Fruit fly (Drosophila melanogaster) whole organism, embryonic: Measurements from ENCODE around the gene ZAP3.

Source experiments
- CG10431 ChIP-seq: fragments of 200-800 bp; sonication (Bioruptor generic); optimal IDR thresholded peaks from 3 replicates; lab custom pipeline; 2018; ENCODE audit warnings: missing biosample characterization, mild to moderate bottlenecking, missing genetic modification characterization
- CG10959 ChIP-seq: fragments of 200-800 bp; sonication (Bioruptor generic); IDR thresholded peaks from 2 replicates; pipeline ENCODE4 v1.3.6; 2022; ENCODE audit warnings: missing biosample characterization, missing genetic modification characterization
- CG11398 ChIP-seq: fragments of 200-800 bp; sonication (Bioruptor generic); optimal IDR thresholded peaks from 2 replicates; lab custom pipeline; 2016; ENCODE audit warnings: missing biosample characterization, missing genetic modification characterization
- CG11696 ChIP-seq: fragments of 200-800 bp; sonication (Bioruptor generic); IDR thresholded peaks from 2 replicates; pipeline ENCODE4 v1.3.6; 2022; ENCODE audit warnings: missing biosample characterization, missing genetic modification characterization
- CG12942 ChIP-seq: fragments of 200-800 bp; sonication (Bioruptor generic); optimal IDR thresholded peaks from 3 replicates; lab custom pipeline; 2016; ENCODE audit warnings: missing biosample characterization, missing genetic modification characterization
- CG13123 ChIP-seq: fragments of 200-800 bp; sonication (Bioruptor generic); optimal IDR thresholded peaks from 2 replicates; lab custom pipeline; 2016; ENCODE audit warnings: missing biosample characterization, missing genetic modification characterization
- CG13894 ChIP-seq: fragments of 200-800 bp; sonication (Bioruptor generic); optimal IDR thresholded peaks from 3 replicates; lab custom pipeline; 2018; ENCODE audit warnings: missing biosample characterization, mild to moderate bottlenecking, missing genetic modification characterization, moderate library complexity
- CG14014 ChIP-seq: fragments of 200-800 bp; sonication (Bioruptor generic); IDR thresholded peaks from 2 replicates; pipeline ENCODE4 v1.3.6; 2022; ENCODE audit warnings: missing biosample characterization, missing genetic modification characterization
- CG14860 ChIP-seq: fragments of 200-800 bp; sonication (Bioruptor generic); IDR thresholded peaks from 3 replicates; pipeline ENCODE4 v1.3.6; 2022; ENCODE audit warnings: missing biosample characterization, missing genetic modification characterization; ENCODE audit not compliant: partially characterized antibody
- CG15269 ChIP-seq: fragments of 200-800 bp; sonication (Bioruptor generic); optimal IDR thresholded peaks from 2 replicates; lab custom pipeline; 2018; ENCODE audit warnings: missing biosample characterization, mild to moderate bottlenecking, missing genetic modification characterization, moderate library complexity
- CG1647 ChIP-seq: fragments of 200-800 bp; sonication (Bioruptor generic); optimal IDR thresholded peaks from 3 replicates; lab custom pipeline; 2016; ENCODE audit warnings: missing biosample characterization, missing genetic modification characterization
- CG16815 ChIP-seq: fragments of 200-800 bp; sonication (Bioruptor generic); optimal IDR thresholded peaks from 3 replicates; lab custom pipeline; 2017; ENCODE audit warnings: missing biosample characterization, mild to moderate bottlenecking, missing genetic modification characterization
- CG17359 ChIP-seq: fragments of 200-800 bp; sonication (Bioruptor generic); optimal IDR thresholded peaks from 3 replicates; lab custom pipeline; 2018; ENCODE audit warnings: missing biosample characterization, mild to moderate bottlenecking, missing genetic modification characterization, moderate library complexity
- CG31365 ChIP-seq: fragments of 200-800 bp; sonication (Bioruptor generic); optimal IDR thresholded peaks from 2 replicates; lab custom pipeline; 2018; ENCODE audit warnings: missing biosample characterization, mild to moderate bottlenecking, missing genetic modification characterization
- CG4730 ChIP-seq: fragments of 200-800 bp; sonication (Bioruptor generic); IDR thresholded peaks from 2 replicates; pipeline ENCODE4 v1.3.6; 2022; ENCODE audit warnings: missing biosample characterization, missing genetic modification characterization
- CG6854 ChIP-seq: fragments of 200-800 bp; sonication (Bioruptor generic); optimal IDR thresholded peaks from 3 replicates; lab custom pipeline; 2017; ENCODE audit warnings: missing biosample characterization, mild to moderate bottlenecking, missing genetic modification characterization
- CG7556 ChIP-seq: fragments of 200-800 bp; sonication (Bioruptor generic); optimal IDR thresholded peaks from 2 replicates; lab custom pipeline; 2017; ENCODE audit warnings: missing biosample characterization, mild to moderate bottlenecking, missing genetic modification characterization
- CG9437 ChIP-seq: fragments of 200-800 bp; sonication (Bioruptor generic); optimal IDR thresholded peaks from 2 replicates; lab custom pipeline; 2018; ENCODE audit warnings: missing biosample characterization, mild to moderate bottlenecking, missing genetic modification characterization
- CG9817 ChIP-seq: fragments of 200-800 bp; sonication (Bioruptor generic); optimal IDR thresholded peaks from 2 replicates; lab custom pipeline; 2018; ENCODE audit warnings: missing biosample characterization, mild to moderate bottlenecking, missing genetic modification characterization, moderate library complexity
- Camta ChIP-seq: fragments of 200-800 bp; sonication (Bioruptor generic); optimal IDR thresholded peaks from 2 replicates; lab custom pipeline; 2016; ENCODE audit warnings: missing biosample characterization, missing genetic modification characterization
- D19A ChIP-seq: fragments of 200-800 bp; optimal IDR thresholded peaks from 3 replicates; lab custom pipeline; 2019; ENCODE audit warnings: missing biosample characterization, mild to moderate bottlenecking, missing genetic modification characterization, moderate library complexity
- HLH3B ChIP-seq: fragments of 200-800 bp; sonication (Bioruptor generic); IDR thresholded peaks from 2 replicates; pipeline ENCODE4 v1.3.6; 2022; ENCODE audit warnings: missing biosample characterization, missing genetic modification characterization
- Hr51 ChIP-seq, 2 experiments: fragments of 200-800 bp; sonication (Bioruptor generic); optimal IDR thresholded peaks; 2 replicates in 1 of 2; 3 replicates in 1 of 2; lab custom pipeline; 2016 to 2018; ENCODE audit warnings: missing biosample characterization in 2 of 2, missing genetic modification characterization in 2 of 2, mild to moderate bottlenecking in 1 of 2, moderate library complexity in 1 of 2
- Lim3 ChIP-seq: fragments of 200-800 bp; sonication (Bioruptor generic); IDR thresholded peaks from 2 replicates; pipeline ENCODE4 v1.3.6; 2022; ENCODE audit warnings: missing biosample characterization, missing genetic modification characterization
- Mad ChIP-seq: fragments of 200-800 bp; sonication (Bioruptor generic); optimal IDR thresholded peaks from 2 replicates; lab custom pipeline; 2016; ENCODE audit warnings: missing biosample characterization, missing genetic modification characterization
- Meics ChIP-seq: fragments of 200-800 bp; sonication (Bioruptor generic); optimal IDR thresholded peaks from 2 replicates; lab custom pipeline; 2017; ENCODE audit warnings: missing biosample characterization, mild to moderate bottlenecking, missing genetic modification characterization
- NfI ChIP-seq: fragments of 200-800 bp; sonication (Bioruptor generic); optimal IDR thresholded peaks from 3 replicates; lab custom pipeline; 2018; ENCODE audit warnings: missing biosample characterization, mild to moderate bottlenecking, missing genetic modification characterization, moderate library complexity
- aop ChIP-seq: fragments of 200-800 bp; sonication (Bioruptor generic); IDR thresholded peaks from 2 replicates; pipeline ENCODE4 v1.3.6; 2022; ENCODE audit warnings: missing biosample characterization, missing genetic modification characterization
- bcd ChIP-seq: fragments of 200-800 bp; sonication (Bioruptor generic); optimal IDR thresholded peaks from 2 replicates; lab custom pipeline; 2017; ENCODE audit warnings: missing biosample characterization, mild to moderate bottlenecking, missing genetic modification characterization
- bowl ChIP-seq: fragments of 200-800 bp; sonication (Bioruptor generic); IDR thresholded peaks from 2 replicates; pipeline ENCODE4 v1.3.6; 2022; ENCODE audit warnings: missing biosample characterization, missing genetic modification characterization
- crol ChIP-seq: fragments of 200-800 bp; sonication (Bioruptor generic); IDR thresholded peaks from 2 replicates; pipeline ENCODE4 v1.3.6; 2022; ENCODE audit warnings: missing biosample characterization, missing genetic modification characterization
- da ChIP-seq: fragments of 200-800 bp; sonication (Bioruptor generic); optimal IDR thresholded peaks from 2 replicates; lab custom pipeline; 2016; ENCODE audit warnings: missing biosample characterization, missing genetic modification characterization
- dan ChIP-seq: fragments of 200-800 bp; sonication (Bioruptor generic); IDR thresholded peaks from 2 replicates; pipeline ENCODE4 v1.3.6; 2022; ENCODE audit warnings: missing biosample characterization, missing genetic modification characterization
- ems ChIP-seq: fragments of 200-800 bp; sonication (Bioruptor generic); optimal IDR thresholded peaks from 3 replicates; lab custom pipeline; 2016; ENCODE audit warnings: missing biosample characterization, missing genetic modification characterization
- fd102C ChIP-seq: fragments of 200-800 bp; sonication (Bioruptor generic); optimal IDR thresholded peaks from 2 replicates; lab custom pipeline; 2018; ENCODE audit warnings: missing biosample characterization, mild to moderate bottlenecking, missing genetic modification characterization, moderate library complexity
- fd96Cb ChIP-seq: fragments of 200-800 bp; sonication (Bioruptor generic); optimal IDR thresholded peaks from 2 replicates; lab custom pipeline; 2018; ENCODE audit warnings: missing biosample characterization, mild to moderate bottlenecking, missing genetic modification characterization, moderate library complexity
- ftz-f1 ChIP-seq: fragments of 200-800 bp; sonication (Bioruptor generic); optimal IDR thresholded peaks from 2 replicates; lab custom pipeline; 2016; ENCODE audit warnings: missing biosample characterization, missing genetic modification characterization
- gro ChIP-seq: fragments of 200-800 bp; sonication (Bioruptor generic); optimal IDR thresholded peaks from 2 replicates; lab custom pipeline; 2016; ENCODE audit warnings: missing biosample characterization, missing genetic modification characterization
- klu ChIP-seq: fragments of 200-800 bp; sonication (Bioruptor generic); IDR thresholded peaks from 2 replicates; pipeline ENCODE4 v1.3.6; 2022; ENCODE audit warnings: missing biosample characterization, missing genetic modification characterization
- nerfin-2 ChIP-seq: fragments of 200-800 bp; sonication (Bioruptor generic); IDR thresholded peaks from 2 replicates; pipeline ENCODE4 v1.3.6; 2022; ENCODE audit warnings: missing biosample characterization, missing genetic modification characterization; ENCODE audit not compliant: partially characterized antibody
- onecut ChIP-seq: fragments of 200-800 bp; sonication (Bioruptor generic); IDR thresholded peaks from 2 replicates; pipeline ENCODE4 v1.3.6; 2022; ENCODE audit warnings: missing biosample characterization, missing genetic modification characterization
- peb ChIP-seq: fragments of 200-800 bp; sonication (Bioruptor generic); IDR thresholded peaks from 2 replicates; pipeline ENCODE4 v1.3.6; 2022; ENCODE audit warnings: missing biosample characterization, missing genetic modification characterization
- pho ChIP-seq: fragments of 200-800 bp; sonication (Bioruptor generic); optimal IDR thresholded peaks from 2 replicates; lab custom pipeline; 2016; ENCODE audit warnings: missing biosample characterization, missing genetic modification characterization
- ro ChIP-seq: fragments of 200-800 bp; sonication (Bioruptor generic); IDR thresholded peaks from 2 replicates; pipeline ENCODE4 v1.3.6; 2022; ENCODE audit warnings: missing biosample characterization, missing genetic modification characterization
- run ChIP-seq: fragments of 200-800 bp; sonication (Bioruptor generic); optimal IDR thresholded peaks from 3 replicates; lab custom pipeline; 2018; ENCODE audit warnings: missing biosample characterization, mild to moderate bottlenecking, missing genetic modification characterization
- sens-2 ChIP-seq: fragments of 200-800 bp; sonication (Bioruptor generic); IDR thresholded peaks from 2 replicates; pipeline ENCODE4 v1.3.6; 2022; ENCODE audit warnings: missing biosample characterization, missing genetic modification characterization
- sqz ChIP-seq: fragments of 200-800 bp; sonication (Bioruptor generic); optimal IDR thresholded peaks from 3 replicates; lab custom pipeline; 2018; ENCODE audit warnings: missing biosample characterization, mild to moderate bottlenecking, missing genetic modification characterization
- stc ChIP-seq: fragments of 200-800 bp; sonication (Bioruptor generic); IDR thresholded peaks from 2 replicates; pipeline ENCODE4 v1.3.6; 2022; ENCODE audit warnings: missing biosample characterization, missing genetic modification characterization
- tx ChIP-seq: fragments of 200-800 bp; sonication (Bioruptor generic); optimal IDR thresholded peaks from 2 replicates; lab custom pipeline; 2016; ENCODE audit warnings: missing biosample characterization, missing genetic modification characterization
- vfl ChIP-seq: fragments of 200-800 bp; sonication (Bioruptor generic); optimal IDR thresholded peaks from 2 replicates; lab custom pipeline; 2016; ENCODE audit warnings: missing biosample characterization, missing genetic modification characterization
- vvl ChIP-seq: fragments of 200-800 bp; sonication (Bioruptor generic); IDR thresholded peaks from 2 replicates; pipeline ENCODE4 v1.3.6; 2022; ENCODE audit warnings: missing biosample characterization, missing genetic modification characterization

Gene ZAP3

dm6 chrX:10086095-10086888 lies 4.0 kb upstream of the ZAP3 start, which contains the start of the genes Naxe and RhoU (continued):
- TF ChIP-seq Meics (GFP tag; lab: Kevin White, UChicago) (no peak), CG11398 (GFP tag; lab: Kevin White, UChicago) (no peak), bowl (GFP tag; lab: Robert Waterston, UW) (no peak), CG17359 (no peak), onecut (0 out of 2 replicates have a peak, but pooled peaks have one; percentile 29), NfI (GFP tag; lab: Kevin White, UChicago) (no peak), CG10959 (GFP tag; lab: Robert Waterston, UW) (no peak), klu (0 out of 2 replicates have a peak, but pooled peaks have one; percentile 15), CG14014 (GFP tag; lab: Robert Waterston, UW) (no peak), nerfin-2 (GFP tag; lab: Robert Waterston, UW) (no peak), sens-2 (GFP tag; lab: Robert Waterston, UW) (no peak), CG12942 (GFP tag; lab: Kevin White, UChicago) (peak; percentile 27), ems (GFP tag; lab: Kevin White, UChicago) (no peak), HLH3B (GFP tag; lab: Robert Waterston, UW) (no peak), D19A (tag; lab: Kevin White, UChicago) (no peak), CG15269 (tag; lab: Kevin White, UChicago) (no peak), CG10431 (GFP tag; lab: Kevin White, UChicago) (no peak), crol (GFP tag; lab: Robert Waterston, UW) (no peak), sqz (GFP tag; lab: Kevin White, UChicago) (no peak), vfl (GFP tag; lab: Kevin White, UChicago) (no peak), bcd (GFP tag; lab: Kevin White, UChicago) (no peak), CG9817 (tag; lab: Kevin White, UChicago) (peak; percentile 2), CG9437 (GFP tag; lab: Kevin White, UChicago) (peak; percentile 29), fd102C (GFP tag; lab: Kevin White, UChicago) (no peak), CG6854 (no peak), pho (GFP tag; lab: Kevin White, UChicago) (peak; percentile 33), Hr51 (GFP tag; optimal IDR thresholded peaks at IDR 0.05; lab: Kevin White, UChicago) (peak in 1 of 2 experiments; percentile 43), CG7556 (GFP tag; lab: Kevin White, UChicago) (no peak), CG16815 (GFP tag; lab: Kevin White, UChicago) (peak; percentile 13), CG4730 (GFP tag; lab: Robert Waterston, UW) (no peak), ro (GFP tag; lab: Robert Waterston, UW) (no peak), CG31365 (tag; lab: Kevin White, UChicago) (no peak), ftz-f1 (GFP tag; lab: Kevin White, UChicago) (no peak), Camta (GFP tag; lab: Kevin White, UChicago) (no peak), CG11696 (GFP tag; lab: Robert Waterston, UW) (no peak), tx (no peak), gro (GFP tag; lab: Kevin White, UChicago) (no peak), peb (no peak), stc (GFP tag; lab: Robert Waterston, UW) (no peak), Lim3 (GFP tag; lab: Robert Waterston, UW) (no peak), CG14860 (GFP tag; lab: Robert Waterston, UW) (no peak), fd96Cb (tag; lab: Kevin White, UChicago) (no peak), run (tag; lab: Kevin White, UChicago) (no peak), CG13894 (no peak), Mad (GFP tag; lab: Kevin White, UChicago) (no peak), da (GFP tag; lab: Kevin White, UChicago) (no peak), dan (GFP tag; lab: Robert Waterston, UW) (no peak), CG1647 (GFP tag; lab: Kevin White, UChicago) (no peak), aop (no peak), vvl (GFP tag; lab: Robert Waterston, UW) (peak; percentile 33; the same call in 1 of the 2 replicates), CG13123 (no peak)
